Worm (Caenorhabditis elegans) whole organism, L4 larva: ENCODE data around the gene F13D2.1.

Source experiments
- F44E2.7 ChIP-seq: fragments of 200-800 bp; sonication (Bioruptor generic); IDR thresholded peaks from 2 replicates; pipeline ENCODE4 v2.1.2; 2022; ENCODE audit warnings: missing genetic modification characterization, missing compliant biosample characterization
- R02D3.7 ChIP-seq: fragments of 150-350 bp; sonication (generic microtip); optimal IDR thresholded peaks from 3 replicates; lab custom pipeline; 2014; ENCODE audit warnings: missing biosample characterization, missing genetic modification characterization
- T20F7.1 ChIP-seq: fragments of 200-800 bp; sonication (Bioruptor generic); optimal IDR thresholded peaks from 2 replicates; lab custom pipeline; 2018; ENCODE audit warnings: mild to moderate bottlenecking, missing genetic modification characterization, missing compliant biosample characterization
- T26A8.4 ChIP-seq: fragments of 200-800 bp; sonication (Bioruptor generic); IDR thresholded peaks from 2 replicates; pipeline ENCODE4 v1.3.6; 2022; ENCODE audit warnings: missing genetic modification characterization, missing compliant biosample characterization
- Y48G9A.11 ChIP-seq: fragments of 200-800 bp; sonication (Bioruptor generic); IDR thresholded peaks from 2 replicates; pipeline ENCODE4 v1.3.6; 2022; ENCODE audit warnings: missing genetic modification reagents, missing genetic modification characterization, missing compliant biosample characterization
- Y5F2A.4 ChIP-seq: fragments of 200-800 bp; sonication (Bioruptor generic); optimal IDR thresholded peaks from 2 replicates; lab custom pipeline; 2018; ENCODE audit warnings: mild to moderate bottlenecking, missing genetic modification characterization, missing compliant biosample characterization
- Y75B8A.6 ChIP-seq: fragments of 200-800 bp; sonication (Bioruptor generic); IDR thresholded peaks from 2 replicates; pipeline ENCODE4 v1.3.6; 2022; ENCODE audit warnings: missing genetic modification reagents, missing genetic modification characterization, missing compliant biosample characterization
- aha-1 ChIP-seq: fragments of 150-350 bp; peaks from one replicate; lab custom pipeline; 2014; ENCODE audit warnings: missing biosample characterization, missing genetic modification characterization
- arid-1 ChIP-seq: fragments of 200-800 bp; sonication (Bioruptor generic); conservative IDR thresholded peaks from 2 replicates; pipeline ENCODE4 v1.3.6; 2022; ENCODE audit warnings: missing genetic modification reagents, missing genetic modification characterization, missing compliant biosample characterization
- ceh-20 ChIP-seq: fragments of 200-800 bp; sonication (Bioruptor generic); IDR thresholded peaks from 2 replicates; pipeline ENCODE4 v1.3.6; 2022; ENCODE audit warnings: missing genetic modification reagents, missing genetic modification characterization, missing compliant biosample characterization
- ceh-82 ChIP-seq: sonication (generic microtip); optimal IDR thresholded peaks from 2 replicates; lab custom pipeline; 2017; ENCODE audit warnings: missing biosample characterization, missing genetic modification characterization
- cey-2 ChIP-seq: sonication (generic microtip); optimal IDR thresholded peaks from 3 replicates; lab custom pipeline; 2017; ENCODE audit warnings: missing genetic modification characterization, mild to moderate bottlenecking, missing compliant biosample characterization, antibody characterized with exemption, borderline replicate concordance; ENCODE audit not compliant: insufficient read depth
- dmd-6 ChIP-seq: fragments of 200-800 bp; sonication (Bioruptor generic); IDR thresholded peaks from 2 replicates; pipeline ENCODE4 v1.3.6; 2022; ENCODE audit warnings: missing genetic modification reagents, missing genetic modification characterization, missing compliant biosample characterization
- dpl-1 ChIP-seq: fragments of 150-350 bp; optimal IDR thresholded peaks from 2 replicates; lab custom pipeline; 2014; ENCODE audit warnings: missing biosample characterization, missing genetic modification reagents, missing genetic modification characterization
- dve-1 ChIP-seq: sonication (generic microtip); optimal IDR thresholded peaks from 2 replicates; lab custom pipeline; 2017; ENCODE audit warnings: antibody characterized with exemption, mild to moderate bottlenecking, missing genetic modification characterization, missing compliant biosample characterization; ENCODE audit not compliant: insufficient read depth
- fkh-10 ChIP-seq: fragments of 150-350 bp; optimal IDR thresholded peaks from 2 replicates; lab custom pipeline; 2014; ENCODE audit warnings: missing biosample characterization, missing genetic modification reagents, missing genetic modification characterization
- gei-8 ChIP-seq: fragments of 200-800 bp; sonication (Bioruptor generic); optimal IDR thresholded peaks from 2 replicates; lab custom pipeline; 2018; ENCODE audit warnings: mild to moderate bottlenecking, missing genetic modification characterization, missing compliant biosample characterization
- hmg-1.1 ChIP-seq: fragments of 200-800 bp; sonication (Bioruptor generic); IDR thresholded peaks from 2 replicates; pipeline ENCODE4 v1.3.6; 2022; ENCODE audit warnings: missing genetic modification reagents, missing genetic modification characterization, missing compliant biosample characterization
- jun-1 ChIP-seq: fragments of 150-350 bp; optimal IDR thresholded peaks from 2 replicates; lab custom pipeline; 2014; ENCODE audit warnings: missing biosample characterization, missing genetic modification reagents, missing genetic modification characterization
- lin-29 ChIP-seq: fragments of 200-800 bp; sonication (Bioruptor generic); IDR thresholded peaks from 2 replicates; pipeline ENCODE4 v1.3.6; 2022; ENCODE audit warnings: missing genetic modification reagents, missing genetic modification characterization, missing compliant biosample characterization
- madf-9 ChIP-seq: fragments of 200-800 bp; sonication (Bioruptor generic); conservative IDR thresholded peaks from 2 replicates; pipeline ENCODE4 v1.3.6; 2022; ENCODE audit warnings: missing genetic modification reagents, missing genetic modification characterization, missing compliant biosample characterization
- mdt-29 ChIP-seq: fragments of 200-800 bp; sonication (Bioruptor generic); IDR thresholded peaks from 2 replicates; pipeline ENCODE4 v1.3.6; 2022; ENCODE audit warnings: missing genetic modification reagents, missing genetic modification characterization, missing compliant biosample characterization
- mes-2 ChIP-seq: sonication (generic microtip); optimal IDR thresholded peaks from 2 replicates; lab custom pipeline; 2016; ENCODE audit warnings: missing genotype, mild to moderate bottlenecking, missing genetic modification characterization, missing compliant biosample characterization; ENCODE audit not compliant: poor library complexity, severe bottlenecking
- mxl-2 ChIP-seq: fragments of 200-800 bp; sonication (Bioruptor generic); conservative IDR thresholded peaks from 2 replicates; pipeline ENCODE4 v1.3.6; 2022; ENCODE audit warnings: missing genetic modification reagents, missing genetic modification characterization, missing compliant biosample characterization
- nhr-11 ChIP-seq: fragments of 150-350 bp; optimal IDR thresholded peaks from 2 replicates; lab custom pipeline; 2014; ENCODE audit warnings: missing biosample characterization, missing genetic modification characterization
- nhr-25 ChIP-seq: sonication (generic microtip); optimal IDR thresholded peaks from 2 replicates; lab custom pipeline; 2017; ENCODE audit warnings: missing genetic modification characterization, mild to moderate bottlenecking, missing compliant biosample characterization, antibody characterized with exemption, moderate library complexity, borderline replicate concordance; ENCODE audit not compliant: insufficient read depth
- nhr-41 ChIP-seq: fragments of 200-800 bp; sonication (Bioruptor generic); IDR thresholded peaks from 2 replicates; pipeline ENCODE4 v1.3.6; 2022; ENCODE audit warnings: missing genetic modification reagents, missing genetic modification characterization, missing compliant biosample characterization
- nhr-6 ChIP-seq: fragments of 150-350 bp; optimal IDR thresholded peaks from 2 replicates; lab custom pipeline; 2014; ENCODE audit warnings: missing biosample characterization, missing genetic modification characterization
- nhr-77 ChIP-seq: fragments of 150-350 bp; optimal IDR thresholded peaks from 2 replicates; lab custom pipeline; 2014; ENCODE audit warnings: missing biosample characterization, missing genetic modification characterization
- pha-4 ChIP-seq, 2 experiments: fragments of 150-350 bp in 1 of 2; fragments of 200-800 bp in 1 of 2; sonication (Bioruptor generic) in 1 of 2; IDR thresholded peaks in 1 of 2; optimal IDR thresholded peaks in 1 of 2; 2 replicates each; pipeline versions ENCODE4 v1.3.6 to Lab custom; 2014 to 2022; ENCODE audit warnings: missing genetic modification characterization in 2 of 2, missing genetic modification reagents in 2 of 2, missing biosample characterization in 1 of 2, missing compliant biosample characterization in 1 of 2
- php-3 ChIP-seq: fragments of 200-800 bp; sonication (Bioruptor generic); IDR thresholded peaks from 2 replicates; pipeline ENCODE4 v1.3.6; 2022; ENCODE audit warnings: missing genetic modification reagents, missing genetic modification characterization, missing compliant biosample characterization
- pqm-1 ChIP-seq: sonication (generic microtip); optimal IDR thresholded peaks from 2 replicates; lab custom pipeline; 2017; ENCODE audit warnings: missing biosample characterization, missing genetic modification characterization
- snpc-1.2 ChIP-seq: fragments of 200-800 bp; sonication (Bioruptor generic); IDR thresholded peaks from 2 replicates; pipeline ENCODE4 v1.3.6; 2022; ENCODE audit warnings: missing genetic modification reagents, missing genetic modification characterization, missing compliant biosample characterization
- tag-97 ChIP-seq: fragments of 200-800 bp; sonication (Bioruptor generic); IDR thresholded peaks from 2 replicates; pipeline ENCODE4 v1.3.6; 2022; ENCODE audit warnings: missing genetic modification characterization, missing compliant biosample characterization
- unc-62 ChIP-seq, 3 experiments: fragments of 150-350 bp in 1 of 3; sonication (generic microtip); optimal IDR thresholded peaks in 2 of 3; peaks in 1 of 3; 1 replicate in 1 of 3; 2 replicates in 2 of 3; lab custom pipeline; 2014 to 2017; ENCODE audit warnings: missing biosample characterization in 3 of 3, missing genetic modification characterization in 3 of 3, missing genetic modification reagents in 3 of 3, missing genotype in 1 of 3
- zfp-2 ChIP-seq: sonication (generic microtip); optimal IDR thresholded peaks from 2 replicates; lab custom pipeline; 2016; ENCODE audit warnings: mild to moderate bottlenecking, missing genetic modification characterization, missing compliant biosample characterization
- zfp-3 ChIP-seq: fragments of 200-800 bp; sonication (Bioruptor generic); conservative IDR thresholded peaks from 2 replicates; pipeline ENCODE4 v1.3.6; 2022; ENCODE audit warnings: missing genetic modification reagents, missing genetic modification characterization, missing compliant biosample characterization
- zip-11 ChIP-seq: fragments of 200-800 bp; sonication (Bioruptor generic); IDR thresholded peaks from 2 replicates; pipeline ENCODE4 v1.3.6; 2022; ENCODE audit warnings: missing genetic modification characterization, missing compliant biosample characterization
- zip-2 ChIP-seq: fragments of 150-350 bp; optimal IDR thresholded peaks from 2 replicates; lab custom pipeline; 2014; ENCODE audit warnings: missing biosample characterization, missing genetic modification characterization
- ztf-11 ChIP-seq: fragments of 150-350 bp; optimal IDR thresholded peaks from 2 replicates; lab custom pipeline; 2014; ENCODE audit warnings: missing biosample characterization, missing genetic modification characterization
- ztf-7 ChIP-seq: fragments of 150-350 bp; optimal IDR thresholded peaks from 2 replicates; lab custom pipeline; 2014; ENCODE audit warnings: missing biosample characterization, missing genetic modification characterization

Gene F13D2.1

ce11 chrX:11162778-11163584, 26.4 kb downstream of the F13D2.1 start (continued):
- TF ChIP-seq cey-2 (tag; lab: Kevin White, UChicago) (no peak), fkh-10 (GFP tag; lab: Kevin White, UChicago) (no peak), zfp-3 (no peak), nhr-25 (tag; lab: Kevin White, UChicago) (no peak), aha-1 (tag; lab: Kevin White, UChicago) (peak; percentile 40), zip-11 (GFP tag; lab: Robert Waterston, UW) (no peak), nhr-77 (tag; lab: Kevin White, UChicago) (no peak), gei-8 (GFP tag; lab: Kevin White, UChicago) (no peak), R02D3.7 (tag; lab: Kevin White, UChicago) (no peak), mdt-29 (peak; percentile 36; the same call in 1 of the 2 replicates), zfp-2 (tag; lab: Kevin White, UChicago) (no peak), dve-1 (no peak), nhr-41 (GFP tag; lab: Robert Waterston, UW) (no peak), ztf-11 (tag; lab: Kevin White, UChicago) (no peak), F44E2.7 (GFP tag; lab: Robert Waterston, UW) (peak; percentile 70; the same call in 1 of the 2 replicates), Y48G9A.11 (GFP tag; lab: Robert Waterston, UW) (no peak), hmg-1.1 (GFP tag; lab: Robert Waterston, UW) (no peak), snpc-1.2 (no peak; the same call in none of the 2 replicates), lin-29 (GFP tag; lab: Robert Waterston, UW) (no peak), ceh-20 (GFP tag; lab: Robert Waterston, UW) (no peak), tag-97 (0 out of 2 replicates have a peak, but pooled peaks have one; percentile 53), dmd-6 (GFP tag; lab: Robert Waterston, UW) (peak; percentile 35; the same call in 1 of the 2 replicates), zip-2 (tag; lab: Kevin White, UChicago) (no peak), ceh-82 (tag; lab: Kevin White, UChicago) (no peak), nhr-11 (tag; lab: Kevin White, UChicago) (no peak), dpl-1 (GFP tag; lab: Kevin White, UChicago) (no peak), mes-2 (tag; lab: Kevin White, UChicago) (no peak), php-3 (GFP tag; lab: Robert Waterston, UW) (no peak), pqm-1 (tag; lab: Kevin White, UChicago) (no peak), nhr-6 (tag; lab: Kevin White, UChicago) (no peak), Y75B8A.6 (GFP tag; lab: Robert Waterston, UW) (no peak), ztf-7 (no peak), Y5F2A.4 (GFP tag; lab: Kevin White, UChicago) (no peak), unc-62 (GFP tag; optimal IDR thresholded peaks at IDR 0.05 in 1 of 2; lab: Kevin White, UChicago) (no peak), unc-62 (tag; optimal IDR thresholded peaks at IDR 0.05; lab: Kevin White, UChicago) (no peak), madf-9 (GFP tag; lab: Robert Waterston, UW) (no peak; the same call in 1 of the 2 replicates), T20F7.1 (no peak), T26A8.4 (GFP tag; lab: Robert Waterston, UW) (no peak; the same call in 1 of the 2 replicates), jun-1 (tag; lab: Kevin White, UChicago) (no peak)

DNA sequence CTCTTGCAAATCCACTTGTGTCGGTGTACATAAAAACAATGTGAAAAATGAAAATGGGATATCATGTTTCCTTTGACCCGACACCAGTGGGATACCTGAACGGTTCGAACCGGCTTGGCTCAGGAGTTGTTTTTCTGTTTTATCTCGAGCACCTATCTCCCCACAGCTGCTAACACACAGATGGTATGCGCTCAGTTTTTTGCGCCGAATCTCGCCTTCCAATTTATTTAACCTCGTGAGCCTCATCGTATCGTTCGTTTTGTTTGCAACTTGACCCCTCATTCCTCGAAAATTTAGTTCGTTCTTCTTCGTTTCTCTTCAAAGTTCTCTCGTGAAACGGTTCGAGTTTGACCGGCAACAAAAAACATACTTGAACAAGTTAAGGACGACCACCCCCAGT, 28.9 kb downstream of the F13D2.1 start, which contains the start of gene C05C9.1:
TSS of gene C05C9.1 (plus strand) at position 301 of the 400 bp plus-strand sequence.
- TF ChIP-seq arid-1 (GFP tag; lab: Robert Waterston, UW): no peak
- no peak for TF ChIP-seq nhr-6 (tag; lab: Kevin White, UChicago)
- TF ChIP-seq mxl-2 (GFP tag; lab: Robert Waterston, UW): no peak
- TF ChIP-seq pha-4 (GFP tag; IDR thresholded peaks at IDR 0.05; lab: Robert Waterston, UW): no peak
- TF ChIP-seq pha-4 (tag; optimal IDR thresholded peaks at IDR 0.05; lab: Kevin White, UChicago): no peak
